Fruit fly (Drosophila melanogaster) whole organism: ENCODE data around the gene CG15629.

ENCODE experiments used
- CG8478 ChIP-seq: fragments of >200 bp; optimal IDR thresholded peaks from 2 replicates; lab custom pipeline; 2018; ENCODE audit warnings: inconsistent platforms
- Dll ChIP-seq: fragments of >200 bp; optimal IDR thresholded peaks from 2 replicates; lab custom pipeline; 2017
- EcR ChIP-seq, 2 experiments: fragments of >200 bp; optimal IDR thresholded peaks; 2 replicates each; lab custom pipeline; 2017; ENCODE audit warnings: missing biosample characterization in 2 of 2, missing genetic modification characterization in 2 of 2, missing genetic modification reagents in 2 of 2
- pan ChIP-seq: fragments of >200 bp; optimal IDR thresholded peaks from 2 replicates; lab custom pipeline; 2017
- psq ChIP-seq: fragments of >200 bp; optimal IDR thresholded peaks from 2 replicates; lab custom pipeline; 2017
- usp ChIP-seq: fragments of >200 bp; optimal IDR thresholded peaks from 2 replicates; lab custom pipeline; 2017; ENCODE audit warnings: missing biosample characterization, missing genetic modification characterization, mixed read lengths

CG15629 gene

dm6 chr2L:4835091-4835689, 22.4 kb downstream of the CG15629 start, which contains the start of gene Ir25a:
Gene Ir25a, minus strand, starts transcription at chr2L:4835300.
- TF ChIP-seq usp (GFP tag; lab: Kevin White, UChicago) = no peak
- no peak for TF ChIP-seq CG8478 (lab: Kevin White, UChicago)
- no peak for TF ChIP-seq psq

- TF ChIP-seq EcR (GFP tag; optimal IDR thresholded peaks at IDR 0.05; lab: Kevin White, UChicago) = no peak
- TF ChIP-seq pan = no peak
- TF ChIP-seq usp (GFP tag; lab: Kevin White, UChicago) = no peak
- TF ChIP-seq CG8478 (lab: Kevin White, UChicago) = no peak
- TF ChIP-seq Dll (lab: Kevin White, UChicago) = no peak
- TF ChIP-seq psq = no peak
Observed at dm6 chr2L:4836193-4836592, 23.4 kb downstream of the CG15629 start.

- no peak for TF ChIP-seq psq
- no peak for TF ChIP-seq CG8478 (lab: Kevin White, UChicago)
- no peak for TF ChIP-seq EcR (GFP tag; optimal IDR thresholded peaks at IDR 0.05; lab: Kevin White, UChicago)
- TF ChIP-seq pan = no peak
- TF ChIP-seq Dll (lab: Kevin White, UChicago) = no peak
- no peak for TF ChIP-seq usp (GFP tag; lab: Kevin White, UChicago)
Observed at dm6 chr2L:4837772-4838397, 25.1 kb downstream of the CG15629 start, which contains the start of the genes tank and CG12194. Gene tank, minus strand, starts transcription at chr2L:4837999. Gene CG12194, plus strand, starts transcription at chr2L:4838347.

- TF ChIP-seq EcR (GFP tag; optimal IDR thresholded peaks at IDR 0.05; lab: Kevin White, UChicago) = no peak
- TF ChIP-seq pan = no peak
- TF ChIP-seq psq = no peak
- TF ChIP-seq Dll (lab: Kevin White, UChicago) = no peak
- no peak for TF ChIP-seq CG8478 (lab: Kevin White, UChicago)
- no peak for TF ChIP-seq usp (GFP tag; lab: Kevin White, UChicago)
Observed at dm6 chr2L:4838494-4839320, 25.9 kb downstream of the CG15629 start.

- TF ChIP-seq usp (GFP tag; lab: Kevin White, UChicago) = no peak
- no peak for TF ChIP-seq psq
- TF ChIP-seq CG8478 (lab: Kevin White, UChicago) = no peak
- no peak for TF ChIP-seq Dll (lab: Kevin White, UChicago)
- no peak for TF ChIP-seq pan
- TF ChIP-seq EcR (GFP tag; optimal IDR thresholded peaks at IDR 0.05; lab: Kevin White, UChicago) = no peak
Observed at dm6 chr2L:4846629-4847125, 33.9 kb downstream of the CG15629 start.

- no peak for TF ChIP-seq pan
- no peak for TF ChIP-seq usp (GFP tag; lab: Kevin White, UChicago)
- TF ChIP-seq Dll (lab: Kevin White, UChicago) = no peak
- no peak for TF ChIP-seq psq
- no peak for TF ChIP-seq EcR (GFP tag; optimal IDR thresholded peaks at IDR 0.05; lab: Kevin White, UChicago)
- TF ChIP-seq CG8478 (lab: Kevin White, UChicago) = no peak
Observed at dm6 chr2L:4847191-4847853, 34.5 kb downstream of the CG15629 start, which contains the start of the genes mxt and CG11927. Gene mxt, minus strand, starts transcription at chr2L:4847295. Gene CG11927, plus strand, starts transcription at chr2L:4847766.

dm6 chr2L:4850356-4850755, 37.5 kb downstream of the CG15629 start, which contains the start of the genes mRpS2 and Mon1:
Gene mRpS2, minus strand, starts transcription at chr2L:4850419.
Gene Mon1, plus strand, starts transcription at chr2L:4850641.
- TF ChIP-seq Dll (lab: Kevin White, UChicago) (no peak), EcR (GFP tag; optimal IDR thresholded peaks at IDR 0.05; lab: Kevin White, UChicago) (no peak), pan (no peak), psq (no peak), usp (GFP tag; lab: Kevin White, UChicago) (no peak), CG8478 (lab: Kevin White, UChicago) (no peak)

- TF ChIP-seq pan = no peak
- TF ChIP-seq psq = no peak
- no peak for TF ChIP-seq usp (GFP tag; lab: Kevin White, UChicago)
- no peak for TF ChIP-seq Dll (lab: Kevin White, UChicago)
- no peak for TF ChIP-seq CG8478 (lab: Kevin White, UChicago)
- no peak for TF ChIP-seq EcR (GFP tag; optimal IDR thresholded peaks at IDR 0.05; lab: Kevin White, UChicago)
Observed at dm6 chr2L:4852605-4853102, 39.8 kb downstream of the CG15629 start, which contains the start of gene smog. Gene smog, plus strand, starts transcription at chr2L:4852864.

dm6 chr2L:4854822-4855221, 42.0 kb downstream of the CG15629 start:
- TF ChIP-seq Dll (lab: Kevin White, UChicago) = no peak
- TF ChIP-seq CG8478 (lab: Kevin White, UChicago) = no peak
- TF ChIP-seq pan = no peak
- TF ChIP-seq psq = no peak
- no peak for TF ChIP-seq usp (GFP tag; lab: Kevin White, UChicago)
- TF ChIP-seq EcR (GFP tag; optimal IDR thresholded peaks at IDR 0.05; lab: Kevin White, UChicago) = no peak

- no peak for TF ChIP-seq pan
- TF ChIP-seq psq = no peak
- TF ChIP-seq EcR (GFP tag; optimal IDR thresholded peaks at IDR 0.05; lab: Kevin White, UChicago) = no peak
- no peak for TF ChIP-seq Dll (lab: Kevin White, UChicago)
- TF ChIP-seq CG8478 (lab: Kevin White, UChicago) = no peak
- no peak for TF ChIP-seq usp (GFP tag; lab: Kevin White, UChicago)
Observed at dm6 chr2L:4856118-4856517, 43.3 kb downstream of the CG15629 start.
